Fruit fly (Drosophila melanogaster) whole organism, embryonic: ENCODE results near the gene CG15429.

Source experiments
- Ada2b ChIP-seq: fragments of 200-800 bp; sonication (Bioruptor generic); IDR thresholded peaks from 2 replicates; pipeline ENCODE4 v1.3.6; 2022; ENCODE audit warnings: missing biosample characterization, missing genetic modification characterization
- CG10979 ChIP-seq: fragments of 200-800 bp; sonication (Bioruptor generic); optimal IDR thresholded peaks from 2 replicates; lab custom pipeline; 2018; ENCODE audit warnings: missing biosample characterization, mild to moderate bottlenecking, missing genetic modification characterization, moderate library complexity
- CG12071 ChIP-seq: fragments of 200-800 bp; sonication (Bioruptor generic); optimal IDR thresholded peaks from 3 replicates; lab custom pipeline; 2018; ENCODE audit warnings: missing biosample characterization, mild to moderate bottlenecking, missing genetic modification characterization
- CG13123 ChIP-seq: fragments of 200-800 bp; sonication (Bioruptor generic); optimal IDR thresholded peaks from 2 replicates; lab custom pipeline; 2016; ENCODE audit warnings: missing biosample characterization, missing genetic modification characterization
- CG13296 ChIP-seq: fragments of 200-800 bp; sonication (Bioruptor generic); optimal IDR thresholded peaks from 3 replicates; lab custom pipeline; 2018; ENCODE audit warnings: missing biosample characterization, mild to moderate bottlenecking, missing genetic modification characterization
- CG14860 ChIP-seq: fragments of 200-800 bp; sonication (Bioruptor generic); IDR thresholded peaks from 3 replicates; pipeline ENCODE4 v1.3.6; 2022; ENCODE audit warnings: missing biosample characterization, missing genetic modification characterization; ENCODE audit not compliant: partially characterized antibody
- CG15479 ChIP-seq: fragments of 200-800 bp; sonication (Bioruptor generic); optimal IDR thresholded peaks from 3 replicates; lab custom pipeline; 2019; ENCODE audit warnings: missing biosample characterization, mild to moderate bottlenecking, missing genetic modification characterization, moderate library complexity
- CG15514 ChIP-seq: fragments of 200-800 bp; sonication (Bioruptor generic); optimal IDR thresholded peaks from 3 replicates; lab custom pipeline; 2017; ENCODE audit warnings: missing biosample characterization, missing genetic modification characterization, mild to moderate bottlenecking, moderate library complexity, missing genetic modification reagents
- CG1647 ChIP-seq: fragments of 200-800 bp; sonication (Bioruptor generic); optimal IDR thresholded peaks from 3 replicates; lab custom pipeline; 2016; ENCODE audit warnings: missing biosample characterization, missing genetic modification characterization
- CG17829 ChIP-seq: fragments of 200-800 bp; optimal IDR thresholded peaks from 2 replicates; lab custom pipeline; 2019; ENCODE audit warnings: missing biosample characterization, mild to moderate bottlenecking, missing genetic modification characterization, moderate library complexity
- CG18262 ChIP-seq: fragments of 200-800 bp; optimal IDR thresholded peaks from 3 replicates; lab custom pipeline; 2019; ENCODE audit warnings: missing biosample characterization, mild to moderate bottlenecking, missing genetic modification characterization, moderate library complexity
- CG2875 ChIP-seq: fragments of 200-800 bp; sonication (Bioruptor generic); optimal IDR thresholded peaks from 2 replicates; lab custom pipeline; 2017; ENCODE audit warnings: missing biosample characterization, mild to moderate bottlenecking, missing genetic modification characterization, missing genetic modification reagents
- CG33213 ChIP-seq: fragments of 200-800 bp; sonication (Bioruptor generic); optimal IDR thresholded peaks from 3 replicates; lab custom pipeline; 2016; ENCODE audit warnings: missing biosample characterization, missing genetic modification characterization
- CG34376 ChIP-seq: fragments of 200-800 bp; sonication (Bioruptor generic); optimal IDR thresholded peaks from 2 replicates; lab custom pipeline; 2018; ENCODE audit warnings: missing biosample characterization, mild to moderate bottlenecking, missing genetic modification characterization
- CG4617 ChIP-seq: fragments of 200-800 bp; sonication (Bioruptor generic); optimal IDR thresholded peaks from 3 replicates; lab custom pipeline; 2016; ENCODE audit warnings: missing biosample characterization, missing genetic modification characterization, borderline replicate concordance
- CG7987 ChIP-seq: fragments of 200-800 bp; sonication (Bioruptor generic); optimal IDR thresholded peaks from 2 replicates; lab custom pipeline; 2018; ENCODE audit warnings: missing biosample characterization, mild to moderate bottlenecking, missing genetic modification characterization, moderate library complexity
- CG8924 ChIP-seq: fragments of 200-800 bp; optimal IDR thresholded peaks from 3 replicates; lab custom pipeline; 2019; ENCODE audit warnings: missing biosample characterization, mild to moderate bottlenecking, missing genetic modification characterization, moderate library complexity
- Ets65A ChIP-seq: fragments of 200-800 bp; sonication (Bioruptor generic); peaks from one replicate; lab custom pipeline; 2016; ENCODE audit warnings: missing biosample characterization, missing genetic modification characterization
- H2.0 ChIP-seq: fragments of 200-800 bp; sonication (Bioruptor generic); IDR thresholded peaks from 2 replicates; pipeline ENCODE4 v1.3.6; 2022; ENCODE audit warnings: missing biosample characterization, missing genetic modification characterization
- MBD-R2 ChIP-seq: fragments of 200-800 bp; sonication (Bioruptor generic); IDR thresholded peaks from 2 replicates; pipeline ENCODE4 v1.3.6; 2022; ENCODE audit warnings: missing biosample characterization, missing genetic modification characterization
- Mad ChIP-seq: fragments of 200-800 bp; sonication (Bioruptor generic); optimal IDR thresholded peaks from 2 replicates; lab custom pipeline; 2016; ENCODE audit warnings: missing biosample characterization, missing genetic modification characterization
- Oaz ChIP-seq: fragments of 200-800 bp; sonication (Bioruptor generic); IDR thresholded peaks from 2 replicates; pipeline ENCODE4 v1.3.6; 2022; ENCODE audit warnings: missing biosample characterization, missing genetic modification characterization
- Opbp ChIP-seq: fragments of 200-800 bp; sonication (Bioruptor generic); IDR thresholded peaks from 3 replicates; pipeline ENCODE4 v1.3.6; 2022; ENCODE audit warnings: missing biosample characterization, missing genetic modification characterization; ENCODE audit not compliant: partially characterized antibody
- Scr ChIP-seq: fragments of 200-800 bp; sonication (Bioruptor generic); IDR thresholded peaks from 2 replicates; pipeline ENCODE4 v1.3.6; 2022; ENCODE audit warnings: missing biosample characterization, missing genetic modification characterization; ENCODE audit not compliant: partially characterized antibody
- YL-1 ChIP-seq: fragments of 200-800 bp; sonication (Bioruptor generic); optimal IDR thresholded peaks from 3 replicates; lab custom pipeline; 2017; ENCODE audit warnings: missing biosample characterization, mild to moderate bottlenecking, missing genetic modification characterization
- amos ChIP-seq: fragments of 200-800 bp; sonication (Bioruptor generic); IDR thresholded peaks from 2 replicates; pipeline ENCODE4 v1.3.6; 2022; ENCODE audit warnings: missing biosample characterization, missing genetic modification characterization; ENCODE audit not compliant: partially characterized antibody
- bbx ChIP-seq: fragments of 200-800 bp; sonication (Bioruptor generic); IDR thresholded peaks from 2 replicates; pipeline ENCODE4 v1.3.6; 2022; ENCODE audit warnings: missing biosample characterization, missing genetic modification characterization; ENCODE audit not compliant: partially characterized antibody
- caup ChIP-seq: fragments of 200-800 bp; sonication (Bioruptor generic); optimal IDR thresholded peaks from 3 replicates; lab custom pipeline; 2017; ENCODE audit warnings: missing biosample characterization, mild to moderate bottlenecking, missing genetic modification characterization, moderate library complexity; ENCODE audit not compliant: severe bottlenecking
- chinmo ChIP-seq: fragments of 200-800 bp; sonication (Bioruptor generic); IDR thresholded peaks from 4 replicates; pipeline ENCODE4 v1.3.6; 2022; ENCODE audit warnings: missing biosample characterization, missing genetic modification characterization; ENCODE audit not compliant: partially characterized antibody
- dmrt99B ChIP-seq: fragments of 200-800 bp; sonication (Bioruptor generic); optimal IDR thresholded peaks from 2 replicates; lab custom pipeline; 2018; ENCODE audit warnings: missing biosample characterization, mild to moderate bottlenecking, missing genetic modification characterization, moderate library complexity
- dysf ChIP-seq: fragments of 200-800 bp; sonication (Bioruptor generic); IDR thresholded peaks from 3 replicates; pipeline ENCODE4 v1.3.6; 2022; ENCODE audit warnings: missing biosample characterization, missing genetic modification characterization
- hbn ChIP-seq: fragments of 200-800 bp; sonication (Bioruptor generic); IDR thresholded peaks from 2 replicates; pipeline ENCODE4 v1.3.6; 2022; ENCODE audit warnings: missing biosample characterization, missing genetic modification characterization; ENCODE audit not compliant: partially characterized antibody
- knrl ChIP-seq: fragments of 200-800 bp; sonication (Bioruptor generic); IDR thresholded peaks from 3 replicates; pipeline ENCODE4 v1.3.6; 2022; ENCODE audit warnings: missing biosample characterization, missing genetic modification characterization; ENCODE audit not compliant: partially characterized antibody
- luna ChIP-seq: fragments of 200-800 bp; sonication (Bioruptor generic); optimal IDR thresholded peaks from 2 replicates; lab custom pipeline; 2016; ENCODE audit warnings: missing biosample characterization, missing genetic modification characterization
- mld ChIP-seq: fragments of 200-800 bp; sonication (Bioruptor generic); IDR thresholded peaks from 3 replicates; pipeline ENCODE4 v1.3.6; 2022; ENCODE audit warnings: missing biosample characterization, missing genetic modification characterization; ENCODE audit not compliant: partially characterized antibody
- nau ChIP-seq: fragments of 200-800 bp; sonication (Bioruptor generic); optimal IDR thresholded peaks from 3 replicates; lab custom pipeline; 2017; ENCODE audit warnings: missing biosample characterization, mild to moderate bottlenecking, missing genetic modification characterization, missing genetic modification reagents
- nerfin-2 ChIP-seq: fragments of 200-800 bp; sonication (Bioruptor generic); IDR thresholded peaks from 2 replicates; pipeline ENCODE4 v1.3.6; 2022; ENCODE audit warnings: missing biosample characterization, missing genetic modification characterization; ENCODE audit not compliant: partially characterized antibody
- onecut ChIP-seq: fragments of 200-800 bp; sonication (Bioruptor generic); IDR thresholded peaks from 2 replicates; pipeline ENCODE4 v1.3.6; 2022; ENCODE audit warnings: missing biosample characterization, missing genetic modification characterization
- pan ChIP-seq, 4 experiments: fragments of >200 bp in 3 of 4; fragments of 200-800 bp in 1 of 4; sonication (Bioruptor generic) in 1 of 4; optimal IDR thresholded peaks in 3 of 4; IDR thresholded peaks in 1 of 4; 2 replicates each; pipeline versions ENCODE4 v1.3.6 to Lab custom; 2017 to 2022; ENCODE audit warnings: missing biosample characterization in 2 of 4, missing genetic modification characterization in 2 of 4, mixed read lengths in 1 of 4
- sd ChIP-seq: fragments of 200-800 bp; sonication (Bioruptor generic); optimal IDR thresholded peaks from 3 replicates; lab custom pipeline; 2018; ENCODE audit warnings: missing biosample characterization, mild to moderate bottlenecking, missing genetic modification characterization, moderate library complexity
- so ChIP-seq: fragments of 200-800 bp; sonication (Bioruptor generic); IDR thresholded peaks from 3 replicates; pipeline ENCODE4 v1.3.6; 2022; ENCODE audit warnings: missing biosample characterization, missing genetic modification characterization
- tap ChIP-seq: fragments of 200-800 bp; optimal IDR thresholded peaks from 3 replicates; lab custom pipeline; 2019; ENCODE audit warnings: missing biosample characterization, mild to moderate bottlenecking, missing genetic modification characterization, moderate library complexity
- trem ChIP-seq: fragments of 200-800 bp; optimal IDR thresholded peaks from 3 replicates; lab custom pipeline; 2019; ENCODE audit warnings: missing biosample characterization, mild to moderate bottlenecking, missing genetic modification characterization, moderate library complexity
- tup ChIP-seq: fragments of 200-800 bp; sonication (Bioruptor generic); optimal IDR thresholded peaks from 2 replicates; lab custom pipeline; 2016; ENCODE audit warnings: missing biosample characterization, mild to moderate bottlenecking, missing genetic modification characterization, moderate library complexity
- vvl ChIP-seq: fragments of 200-800 bp; sonication (Bioruptor generic); IDR thresholded peaks from 2 replicates; pipeline ENCODE4 v1.3.6; 2022; ENCODE audit warnings: missing biosample characterization, missing genetic modification characterization
- zfh1 ChIP-seq: fragments of 200-800 bp; sonication (Bioruptor generic); IDR thresholded peaks from 3 replicates; pipeline ENCODE4 v1.3.6; 2022; ENCODE audit warnings: missing biosample characterization, missing genetic modification characterization

CG15429 gene

DNA sequence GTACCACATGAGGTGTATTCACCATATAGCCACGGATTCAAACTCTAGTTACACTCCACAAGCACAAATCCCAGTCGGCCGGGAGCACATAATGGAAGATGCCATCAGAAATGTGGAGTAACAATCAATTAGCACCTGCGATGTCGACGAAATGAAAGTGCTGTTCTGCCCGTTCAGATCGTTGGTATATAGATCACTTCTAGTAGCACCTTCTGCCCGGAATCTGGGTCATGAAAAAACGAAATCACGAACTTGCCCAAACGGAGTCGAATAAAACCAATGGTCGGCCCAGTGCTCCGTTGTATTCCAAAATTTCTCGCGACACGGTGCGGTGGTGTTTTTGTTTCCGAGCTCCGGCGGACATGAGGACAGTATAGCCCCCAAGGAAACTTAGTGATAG is 47.9 kb downstream of the CG15429 start, which contains the start of gene CG33003:
Gene CG33003, plus strand, starts transcription at position 301 of the 400 bp plus-strand sequence.
- no peak for TF ChIP-seq CG12071 (GFP tag; lab: Kevin White, UChicago)
- TF ChIP-seq CG1647 (GFP tag; lab: Kevin White, UChicago), result no peak
- TF ChIP-seq CG8924 (tag; lab: Kevin White, UChicago), result no peak
- TF ChIP-seq CG18262 (tag; lab: Kevin White, UChicago), result no peak
- TF ChIP-seq bbx (GFP tag; lab: Robert Waterston, UW), result no peak
- TF ChIP-seq tup, result no peak
- TF ChIP-seq dmrt99B, result no peak
- TF ChIP-seq nerfin-2 (GFP tag; lab: Robert Waterston, UW), result no peak
- no peak for TF ChIP-seq knrl (GFP tag; lab: Robert Waterston, UW)
- no peak for TF ChIP-seq H2.0 (GFP tag; lab: Robert Waterston, UW)
- TF ChIP-seq onecut (GFP tag; lab: Robert Waterston, UW), result no peak
- TF ChIP-seq Oaz (GFP tag; lab: Robert Waterston, UW), result no peak
- no peak for TF ChIP-seq sd (tag; lab: Kevin White, UChicago)

DNA sequence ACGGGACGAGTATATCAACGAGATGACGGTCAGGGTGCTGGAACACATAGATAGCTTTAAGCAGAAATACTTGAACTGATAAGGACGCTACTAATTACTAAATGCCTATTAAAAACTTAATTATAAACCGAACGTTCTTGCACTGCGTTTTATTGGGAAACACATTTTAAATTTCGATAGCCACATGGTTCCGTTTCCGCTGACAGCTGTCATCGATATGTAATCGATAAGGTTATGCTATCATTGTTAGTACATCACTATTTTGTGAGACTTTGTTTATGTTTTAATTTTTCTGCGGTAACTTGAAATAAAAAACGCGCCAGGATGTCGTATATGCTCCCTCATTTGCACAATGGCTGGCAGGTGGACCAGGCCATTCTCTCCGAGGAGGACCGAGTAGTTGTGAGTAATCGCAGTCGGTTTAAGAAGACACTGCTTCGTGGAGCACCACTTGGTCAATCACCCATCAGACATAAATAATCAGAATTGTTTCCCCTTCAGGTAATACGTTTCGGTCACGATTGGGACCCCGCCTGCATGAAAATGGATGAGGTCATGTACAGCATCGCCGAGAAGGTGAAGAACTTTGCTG is 50.3 kb downstream of the CG15429 start, which contains the start of gene Dim1:
Gene Dim1, plus strand, starts transcription at position 239 of the 592 bp plus-strand sequence.
- TF ChIP-seq mld (GFP tag; lab: Robert Waterston, UW) (0 out of 3 replicates have a peak, but pooled peaks have one; percentile 61), CG7987 (GFP tag; lab: Kevin White, UChicago) (peak; percentile 56), CG4617 (peak; percentile 34), Opbp (peak; percentile 74), Ets65A (GFP tag; lab: Kevin White, UChicago) (no peak), trem (tag; lab: Kevin White, UChicago) (peak; percentile 28), Scr (GFP tag; lab: Robert Waterston, UW) (peak; percentile 72), Mad (GFP tag; lab: Kevin White, UChicago) (peak; percentile 29), caup (GFP tag; lab: Kevin White, UChicago) (no peak), YL-1 (GFP tag; lab: Kevin White, UChicago) (peak; percentile 73), CG10979 (tag; lab: Kevin White, UChicago) (peak; percentile 34), CG15479 (GFP tag; lab: Kevin White, UChicago) (no peak), CG34376 (GFP tag; lab: Kevin White, UChicago) (peak; percentile 53), nau (no peak), amos (GFP tag; lab: Robert Waterston, UW) (peak; percentile 74), CG13123 (no peak), CG15514 (peak; percentile 54), CG2875 (GFP tag; lab: Kevin White, UChicago) (peak; percentile 33), CG17829 (tag; lab: Kevin White, UChicago) (no peak), pan (optimal IDR thresholded peaks at IDR 0.05; lab: Kevin White, UChicago) (no peak), pan (GFP tag; optimal IDR thresholded peaks at IDR 0.05 in 1 of 2, IDR thresholded peaks at IDR 0.05 in 1 of 2) (no peak), CG33213 (GFP tag; lab: Kevin White, UChicago) (peak; percentile 49), chinmo (GFP tag; lab: Robert Waterston, UW) (peak; percentile 78; the same call in 1 of the 4 replicates), luna (GFP tag; lab: Kevin White, UChicago) (peak; percentile 42), tap (tag; lab: Kevin White, UChicago) (no peak), Ada2b (no peak), hbn (peak; percentile 77), CG13296 (GFP tag; lab: Kevin White, UChicago) (no peak), CG14860 (GFP tag; lab: Robert Waterston, UW) (peak; percentile 72), vvl (peak; percentile 59; the same call in 1 of the 2 replicates), zfh1 (GFP tag; lab: Robert Waterston, UW) (peak; percentile 30; the same call in 1 of the 3 replicates), dysf (GFP tag; lab: Robert Waterston, UW) (peak; percentile 22; the same call in 1 of the 3 replicates), MBD-R2 (GFP tag; lab: Robert Waterston, UW) (peak; percentile 78), so (no peak)
